Worm (Caenorhabditis elegans) whole organism, early embryonic: Measurements from ENCODE around the gene fut-4.

Source experiments
- B0310.2 ChIP-seq: sonication (generic microtip); optimal IDR thresholded peaks from 2 replicates; lab custom pipeline; 2016; ENCODE audit warnings: mild to moderate bottlenecking, missing genetic modification characterization, missing compliant biosample characterization
- F13C5.2 ChIP-seq: sonication (generic microtip); optimal IDR thresholded peaks from 2 replicates; lab custom pipeline; 2017; ENCODE audit warnings: mild to moderate bottlenecking, missing genetic modification characterization, inconsistent platforms, missing compliant biosample characterization
- aly-1 ChIP-seq: sonication (generic microtip); optimal IDR thresholded peaks from 2 replicates; lab custom pipeline; 2016; ENCODE audit warnings: missing genetic modification characterization, missing compliant biosample characterization
- ama-1 ChIP-seq: fragments of 150-350 bp; optimal IDR thresholded peaks from 2 replicates; lab custom pipeline; 2014
- ceh-13 ChIP-seq: fragments of 200-800 bp; sonication (Bioruptor generic); optimal IDR thresholded peaks from 2 replicates; lab custom pipeline; 2018; ENCODE audit warnings: mild to moderate bottlenecking, missing genetic modification characterization, missing compliant biosample characterization
- ceh-36 ChIP-seq: sonication (generic microtip); optimal IDR thresholded peaks from 2 replicates; lab custom pipeline; 2016; ENCODE audit warnings: missing genetic modification characterization, inconsistent platforms, missing compliant biosample characterization
- ets-7 ChIP-seq: sonication (generic microtip); optimal IDR thresholded peaks from 2 replicates; lab custom pipeline; 2016; ENCODE audit warnings: missing genotype, missing genetic modification characterization, missing compliant biosample characterization
- flt-1 ChIP-seq: fragments of 200-800 bp; sonication (Bioruptor generic); IDR thresholded peaks from 2 replicates; pipeline ENCODE4 v1.3.6; 2022; ENCODE audit warnings: missing genetic modification characterization, missing compliant biosample characterization
- hmbx-1 ChIP-seq: sonication (generic microtip); optimal IDR thresholded peaks from 2 replicates; lab custom pipeline; 2016; ENCODE audit warnings: mild to moderate bottlenecking, missing genetic modification characterization, missing compliant biosample characterization
- hmg-4 ChIP-seq: fragments of 200-800 bp; sonication (Bioruptor generic); optimal IDR thresholded peaks from 2 replicates; lab custom pipeline; 2018; ENCODE audit warnings: mild to moderate bottlenecking, missing genetic modification characterization, missing compliant biosample characterization
- hnd-1 ChIP-seq: sonication (generic microtip); optimal IDR thresholded peaks from 2 replicates; lab custom pipeline; 2016; ENCODE audit warnings: missing genetic modification characterization, missing compliant biosample characterization
- pes-1 ChIP-seq: fragments of 200-800 bp; sonication (Bioruptor generic); IDR thresholded peaks from 2 replicates; pipeline ENCODE4 v1.3.6; 2022; ENCODE audit warnings: missing genetic modification reagents, missing genetic modification characterization, missing compliant biosample characterization
- scrt-1 ChIP-seq: fragments of 200-800 bp; sonication (Bioruptor generic); IDR thresholded peaks from 2 replicates; pipeline ENCODE4 v1.3.6; 2022; ENCODE audit warnings: missing genetic modification characterization, missing compliant biosample characterization
- sea-1 ChIP-seq: fragments of 200-800 bp; sonication (Bioruptor generic); conservative IDR thresholded peaks from 2 replicates; pipeline ENCODE4 v1.3.6; 2022; ENCODE audit warnings: missing genetic modification characterization, missing compliant biosample characterization
- tbx-11 ChIP-seq: fragments of 200-800 bp; sonication (Bioruptor generic); IDR thresholded peaks from 2 replicates; pipeline ENCODE4 v1.3.6; 2022; ENCODE audit warnings: missing genetic modification characterization, missing compliant biosample characterization
- tbx-37 ChIP-seq: fragments of 200-800 bp; sonication (Bioruptor generic); conservative IDR thresholded peaks from 2 replicates; pipeline ENCODE4 v1.3.6; 2022; ENCODE audit warnings: missing genetic modification reagents, missing genetic modification characterization, missing compliant biosample characterization
- tra-4 ChIP-seq: sonication (generic microtip); optimal IDR thresholded peaks from 2 replicates; lab custom pipeline; 2017; ENCODE audit warnings: missing genetic modification characterization, missing compliant biosample characterization

The fut-4 gene

DNA sequence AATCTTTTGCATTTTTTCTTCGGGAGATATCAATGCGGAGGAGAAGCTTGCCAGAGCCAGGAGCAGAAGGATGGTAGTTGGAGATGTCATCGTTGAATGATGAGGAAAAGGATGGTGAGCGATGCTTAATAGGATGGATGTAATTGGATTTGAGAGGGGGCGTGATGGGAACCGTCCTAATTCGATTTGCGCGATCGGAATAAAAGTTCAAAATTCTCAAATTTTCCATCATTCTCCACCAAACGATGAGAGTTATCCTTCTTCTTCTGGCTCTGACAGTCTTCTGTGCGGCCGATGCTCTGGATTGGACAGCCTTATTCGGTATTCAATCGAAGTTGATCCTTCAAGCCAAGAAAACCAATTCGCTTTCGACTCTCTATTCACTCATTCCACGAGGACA lies 1.8 kb upstream of the fut-4 start, which contains the start of the genes K12H6.4 and K12H6.9:
TSS of gene K12H6.4 (minus strand) at position 101 of the 400 bp plus-strand sequence.
TSS of gene K12H6.9 (plus strand) at position 236 of the 400 bp plus-strand sequence.
- TF ChIP-seq scrt-1 (GFP tag; lab: Robert Waterston, UW), result no peak
- TF ChIP-seq ceh-36 (tag; lab: Kevin White, UChicago), result no peak

DNA sequence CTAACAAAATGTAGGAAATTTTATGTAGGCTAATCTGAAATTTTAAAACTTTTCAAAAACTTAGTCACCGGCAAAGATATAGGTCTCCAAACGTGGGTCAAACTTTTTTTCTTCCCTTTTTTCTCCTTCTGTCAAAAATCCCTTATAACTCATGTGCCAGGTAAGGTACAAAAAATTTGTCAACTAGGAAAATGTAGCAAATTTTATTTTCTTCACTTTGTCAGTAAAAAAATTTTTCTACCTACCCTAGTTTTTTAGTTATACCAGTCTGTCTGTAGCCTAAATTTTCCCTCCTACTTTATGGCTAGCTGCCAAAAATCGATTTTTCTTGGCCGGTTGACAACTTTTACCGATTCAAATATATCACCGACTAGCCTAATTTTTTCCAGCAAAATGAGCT lies 5.7 kb downstream of the fut-4 start, which contains the start of gene set-13:
TSS of gene set-13 (plus strand) at position 301 of the 400 bp plus-strand sequence.
- TF ChIP-seq ceh-13 (GFP tag; lab: Kevin White, UChicago) (no peak), sea-1 (GFP tag; lab: Robert Waterston, UW) (no peak), tbx-37 (GFP tag; lab: Robert Waterston, UW) (no peak), ets-7 (no peak), pes-1 (GFP tag; lab: Robert Waterston, UW) (no peak), ama-1 (lab: Kevin White, UChicago) (no peak), scrt-1 (GFP tag; lab: Robert Waterston, UW) (no peak), tbx-11 (GFP tag; lab: Robert Waterston, UW) (no peak)

- TF ChIP-seq tra-4 (tag; lab: Kevin White, UChicago) (no peak), F13C5.2 (tag; lab: Kevin White, UChicago) (no peak), ceh-13 (GFP tag; lab: Kevin White, UChicago) (no peak), sea-1 (GFP tag; lab: Robert Waterston, UW) (no peak), pes-1 (GFP tag; lab: Robert Waterston, UW) (no peak), hnd-1 (no peak), flt-1 (GFP tag; lab: Robert Waterston, UW) (no peak), B0310.2 (tag; lab: Kevin White, UChicago) (no peak), tbx-37 (GFP tag; lab: Robert Waterston, UW) (no peak), aly-1 (tag; lab: Kevin White, UChicago) (no peak), ets-7 (no peak), scrt-1 (GFP tag; lab: Robert Waterston, UW) (no peak)
Observed at ce11 chrII:2815444-2815843, 6.9 kb downstream of the fut-4 start, which contains the start of gene K12H6.2. TSS of gene K12H6.2 (minus strand) at chrII:2815544.

DNA sequence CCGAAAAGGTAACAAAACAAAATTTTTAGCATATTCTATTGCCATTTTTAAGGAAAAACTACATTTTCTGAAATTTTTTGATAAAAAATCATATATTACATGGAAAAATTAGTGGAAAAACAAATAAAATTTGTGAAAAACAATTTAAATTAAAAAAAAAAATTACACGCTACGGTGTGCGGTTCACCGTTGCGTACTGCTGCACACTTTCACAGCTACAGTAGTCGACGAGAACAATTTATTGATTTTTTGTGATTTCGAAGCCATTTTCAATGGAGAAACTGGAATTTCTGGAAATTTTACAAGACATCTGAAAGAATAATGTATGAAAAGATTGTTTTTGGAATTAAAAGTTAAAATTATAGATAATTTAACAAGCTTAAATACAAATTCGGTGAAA lies 7.3 kb downstream of the fut-4 start:
- no peak for TF ChIP-seq scrt-1 (GFP tag; lab: Robert Waterston, UW)
- no peak for TF ChIP-seq flt-1 (GFP tag; lab: Robert Waterston, UW)
- no peak for TF ChIP-seq hmbx-1
- TF ChIP-seq tra-4 (tag; lab: Kevin White, UChicago), result no peak
- no peak for TF ChIP-seq B0310.2 (tag; lab: Kevin White, UChicago)
- TF ChIP-seq tbx-37 (GFP tag; lab: Robert Waterston, UW), result no peak
- TF ChIP-seq sea-1 (GFP tag; lab: Robert Waterston, UW), result no peak
- no peak for TF ChIP-seq hmg-4 (GFP tag; lab: Kevin White, UChicago)
- TF ChIP-seq tbx-11 (GFP tag; lab: Robert Waterston, UW), result no peak
- TF ChIP-seq aly-1 (tag; lab: Kevin White, UChicago), result no peak
- TF ChIP-seq ceh-36 (tag; lab: Kevin White, UChicago), result no peak
- TF ChIP-seq F13C5.2 (tag; lab: Kevin White, UChicago), result no peak
- TF ChIP-seq pes-1 (GFP tag; lab: Robert Waterston, UW), result no peak
- TF ChIP-seq hnd-1, result no peak
- TF ChIP-seq ceh-13 (GFP tag; lab: Kevin White, UChicago), result no peak
- no peak for TF ChIP-seq ets-7
- TF ChIP-seq ama-1 (lab: Kevin White, UChicago), result no peak

DNA sequence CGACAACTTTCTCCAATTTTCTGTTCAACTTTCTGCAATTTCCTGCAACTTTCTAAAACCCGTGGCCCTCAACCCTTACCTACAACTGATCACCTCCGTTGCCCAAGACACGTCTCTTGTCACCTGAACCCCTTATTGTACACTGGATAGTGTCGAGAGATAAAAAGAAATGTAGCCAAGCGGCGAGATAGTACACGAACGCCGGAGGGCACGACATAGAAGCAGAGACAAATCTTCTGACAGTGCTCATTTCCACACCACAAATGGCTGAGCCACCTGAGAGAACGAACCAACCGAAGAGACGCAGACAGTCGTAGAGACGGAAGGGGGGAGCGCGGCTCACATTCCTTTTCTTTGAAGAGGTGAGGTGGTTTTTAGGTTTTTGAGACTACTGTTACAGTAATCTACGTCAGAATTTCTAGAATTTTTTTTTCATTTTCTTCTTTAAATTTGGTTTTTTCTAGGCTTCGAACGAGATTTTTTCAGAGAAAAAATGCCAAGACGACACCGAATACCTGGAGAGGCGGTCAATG lies 14.6 kb downstream of the fut-4 start, which contains the start of gene K12H6.12:
TSS of gene K12H6.12 (plus strand) at position 483 of the 533 bp plus-strand sequence.
- no peak for TF ChIP-seq F13C5.2 (tag; lab: Kevin White, UChicago)
- no peak for TF ChIP-seq hnd-1
- TF ChIP-seq flt-1 (GFP tag; lab: Robert Waterston, UW), result no peak
- TF ChIP-seq tra-4 (tag; lab: Kevin White, UChicago), result no peak

ce11 chrII:2805566-2805965 lies 16.8 kb downstream of the fut-4 start:
- no peak for TF ChIP-seq F13C5.2 (tag; lab: Kevin White, UChicago)
- no peak for TF ChIP-seq ama-1 (lab: Kevin White, UChicago)
- TF ChIP-seq sea-1 (GFP tag; lab: Robert Waterston, UW), result no peak
- no peak for TF ChIP-seq hmbx-1
- TF ChIP-seq aly-1 (tag; lab: Kevin White, UChicago), result no peak
- TF ChIP-seq hmg-4 (GFP tag; lab: Kevin White, UChicago), result no peak
- no peak for TF ChIP-seq B0310.2 (tag; lab: Kevin White, UChicago)
- no peak for TF ChIP-seq ceh-36 (tag; lab: Kevin White, UChicago)
- TF ChIP-seq ceh-13 (GFP tag; lab: Kevin White, UChicago), result no peak
- no peak for TF ChIP-seq hnd-1
- TF ChIP-seq tbx-11 (GFP tag; lab: Robert Waterston, UW), result no peak
- no peak for TF ChIP-seq pes-1 (GFP tag; lab: Robert Waterston, UW)
- TF ChIP-seq tra-4 (tag; lab: Kevin White, UChicago), result no peak

ce11 chrII:2804949-2805348 lies 17.4 kb downstream of the fut-4 start:
- TF ChIP-seq ama-1 (lab: Kevin White, UChicago) (no peak), flt-1 (GFP tag; lab: Robert Waterston, UW) (no peak), hmbx-1 (no peak), ceh-13 (GFP tag; lab: Kevin White, UChicago) (no peak), B0310.2 (tag; lab: Kevin White, UChicago) (no peak), aly-1 (tag; lab: Kevin White, UChicago) (no peak), F13C5.2 (tag; lab: Kevin White, UChicago) (no peak), tbx-37 (GFP tag; lab: Robert Waterston, UW) (no peak), ets-7 (no peak)
